Worm (Caenorhabditis elegans) whole organism, L4/young adult: Measurements from ENCODE around the gene F35G12.12.

Experiments used
- W03F9.2 ChIP-seq: fragments of 150-350 bp; optimal IDR thresholded peaks from 2 replicates; lab custom pipeline; 2014; ENCODE audit warnings: missing biosample characterization, missing genetic modification characterization
- him-1 ChIP-seq: sonication (generic microtip); optimal IDR thresholded peaks from 2 replicates; lab custom pipeline; 2016; ENCODE audit warnings: missing genotype, missing genetic modification reagents, missing genetic modification characterization, missing compliant biosample characterization

- TF ChIP-seq him-1 (no peak), W03F9.2 (tag; lab: Kevin White, UChicago) (no peak)
Measured at ce11 chrIII:4601286-4601685, 19.7 kb downstream of the F35G12.12 start.
